Worm (Caenorhabditis elegans) whole organism, L4 larva: ENCODE data around the gene clec-219.

Experiments
- D1046.2 ChIP-seq: fragments of 200-800 bp; sonication (Bioruptor generic); IDR thresholded peaks from 2 replicates; pipeline ENCODE4 v1.3.6; 2022; ENCODE audit warnings: missing genetic modification characterization, missing compliant biosample characterization
- F10B5.3 ChIP-seq: sonication (generic microtip); optimal IDR thresholded peaks from 2 replicates; lab custom pipeline; 2016; ENCODE audit warnings: mild to moderate bottlenecking, missing genetic modification characterization, missing compliant biosample characterization
- T20F7.1 ChIP-seq: fragments of 200-800 bp; sonication (Bioruptor generic); optimal IDR thresholded peaks from 2 replicates; lab custom pipeline; 2018; ENCODE audit warnings: mild to moderate bottlenecking, missing genetic modification characterization, missing compliant biosample characterization
- Y105C5A.15 ChIP-seq: fragments of 200-800 bp; sonication (Bioruptor generic); IDR thresholded peaks from 2 replicates; pipeline ENCODE4 v1.3.6; 2022; ENCODE audit warnings: missing genetic modification characterization, missing compliant biosample characterization
- aha-1 ChIP-seq: fragments of 150-350 bp; peaks from one replicate; lab custom pipeline; 2014; ENCODE audit warnings: missing biosample characterization, missing genetic modification characterization
- ceh-20 ChIP-seq: fragments of 200-800 bp; sonication (Bioruptor generic); IDR thresholded peaks from 2 replicates; pipeline ENCODE4 v1.3.6; 2022; ENCODE audit warnings: missing genetic modification reagents, missing genetic modification characterization, missing compliant biosample characterization
- ceh-28 ChIP-seq: fragments of 150-350 bp; optimal IDR thresholded peaks from 2 replicates; lab custom pipeline; 2014; ENCODE audit warnings: missing biosample characterization, missing genetic modification reagents, missing genetic modification characterization
- ceh-62 ChIP-seq: sonication (generic microtip); optimal IDR thresholded peaks from 2 replicates; lab custom pipeline; 2017; ENCODE audit warnings: missing biosample characterization, missing genetic modification characterization
- cey-2 ChIP-seq: sonication (generic microtip); optimal IDR thresholded peaks from 3 replicates; lab custom pipeline; 2017; ENCODE audit warnings: missing genetic modification characterization, mild to moderate bottlenecking, missing compliant biosample characterization, antibody characterized with exemption, borderline replicate concordance; ENCODE audit not compliant: insufficient read depth
- daf-12 ChIP-seq: fragments of 150-350 bp; optimal IDR thresholded peaks from 2 replicates; lab custom pipeline; 2014; ENCODE audit warnings: missing biosample characterization, missing genetic modification reagents, missing genetic modification characterization
- daf-16 ChIP-seq, 3 experiments: sonication (generic microtip); optimal IDR thresholded peaks; 2 replicates each; lab custom pipeline; 2016 to 2017; ENCODE audit warnings: missing genetic modification characterization in 3 of 3, missing genetic modification reagents in 3 of 3, mild to moderate bottlenecking in 2 of 3, missing compliant biosample characterization in 2 of 3, missing biosample characterization in 1 of 3, moderate library complexity in 1 of 3
- daf-19 ChIP-seq: fragments of 200-800 bp; sonication (Bioruptor generic); conservative IDR thresholded peaks from 2 replicates; pipeline ENCODE4 v1.3.6; 2022; ENCODE audit warnings: missing genetic modification characterization, missing compliant biosample characterization
- dmd-6 ChIP-seq: fragments of 200-800 bp; sonication (Bioruptor generic); IDR thresholded peaks from 2 replicates; pipeline ENCODE4 v1.3.6; 2022; ENCODE audit warnings: missing genetic modification reagents, missing genetic modification characterization, missing compliant biosample characterization
- dmd-9 ChIP-seq: fragments of 200-800 bp; sonication (Bioruptor generic); IDR thresholded peaks from 2 replicates; pipeline ENCODE4 v1.3.6; 2022; ENCODE audit warnings: missing genetic modification reagents, missing genetic modification characterization, missing compliant biosample characterization
- dpl-1 ChIP-seq: fragments of 150-350 bp; optimal IDR thresholded peaks from 2 replicates; lab custom pipeline; 2014; ENCODE audit warnings: missing biosample characterization, missing genetic modification reagents, missing genetic modification characterization
- duxl-1 ChIP-seq: sonication (generic microtip); optimal IDR thresholded peaks from 2 replicates; lab custom pipeline; 2016; ENCODE audit warnings: mild to moderate bottlenecking, missing genetic modification characterization, moderate library complexity, missing compliant biosample characterization; ENCODE audit not compliant: poor library complexity
- dve-1 ChIP-seq: sonication (generic microtip); optimal IDR thresholded peaks from 2 replicates; lab custom pipeline; 2017; ENCODE audit warnings: antibody characterized with exemption, mild to moderate bottlenecking, missing genetic modification characterization, missing compliant biosample characterization; ENCODE audit not compliant: insufficient read depth
- egl-27 ChIP-seq: sonication (generic microtip); optimal IDR thresholded peaks from 3 replicates; lab custom pipeline; 2017; ENCODE audit warnings: missing biosample characterization, missing genetic modification reagents, missing genetic modification characterization
- egl-43 ChIP-seq: fragments of 200-800 bp; sonication (Bioruptor generic); IDR thresholded peaks from 2 replicates; pipeline ENCODE4 v1.3.6; 2022; ENCODE audit warnings: missing genetic modification reagents, missing genetic modification characterization, missing compliant biosample characterization
- fkh-10 ChIP-seq: fragments of 150-350 bp; optimal IDR thresholded peaks from 2 replicates; lab custom pipeline; 2014; ENCODE audit warnings: missing biosample characterization, missing genetic modification reagents, missing genetic modification characterization
- hlh-30 ChIP-seq: sonication (generic microtip); optimal IDR thresholded peaks from 2 replicates; lab custom pipeline; 2017; ENCODE audit warnings: antibody characterized with exemption, mild to moderate bottlenecking, missing genetic modification characterization, missing compliant biosample characterization; ENCODE audit not compliant: insufficient read depth
- lim-7 ChIP-seq: fragments of 200-800 bp; sonication (Bioruptor generic); IDR thresholded peaks from 2 replicates; pipeline ENCODE4 v1.3.6; 2022; ENCODE audit warnings: missing genetic modification characterization, missing compliant biosample characterization
- lin-1 ChIP-seq: fragments of 200-800 bp; sonication (Bioruptor generic); IDR thresholded peaks from 2 replicates; pipeline ENCODE4 v1.3.6; 2022; ENCODE audit warnings: missing genetic modification reagents, missing genetic modification characterization, missing compliant biosample characterization
- lin-29 ChIP-seq: fragments of 200-800 bp; sonication (Bioruptor generic); IDR thresholded peaks from 2 replicates; pipeline ENCODE4 v1.3.6; 2022; ENCODE audit warnings: missing genetic modification reagents, missing genetic modification characterization, missing compliant biosample characterization
- lin-38 ChIP-seq: fragments of 200-800 bp; sonication (Bioruptor generic); IDR thresholded peaks from 2 replicates; pipeline ENCODE4 v1.3.6; 2022; ENCODE audit warnings: missing genetic modification reagents, missing genetic modification characterization, missing compliant biosample characterization
- lsy-2 ChIP-seq, 2 experiments: fragments of 150-350 bp in 1 of 2; sonication (generic microtip) in 1 of 2; optimal IDR thresholded peaks; 2 replicates each; lab custom pipeline; 2014 to 2017; ENCODE audit warnings: missing biosample characterization in 2 of 2, missing genetic modification characterization in 2 of 2
- madf-9 ChIP-seq: fragments of 200-800 bp; sonication (Bioruptor generic); conservative IDR thresholded peaks from 2 replicates; pipeline ENCODE4 v1.3.6; 2022; ENCODE audit warnings: missing genetic modification reagents, missing genetic modification characterization, missing compliant biosample characterization
- nhr-25 ChIP-seq: sonication (generic microtip); optimal IDR thresholded peaks from 2 replicates; lab custom pipeline; 2017; ENCODE audit warnings: missing genetic modification characterization, mild to moderate bottlenecking, missing compliant biosample characterization, antibody characterized with exemption, moderate library complexity, borderline replicate concordance; ENCODE audit not compliant: insufficient read depth
- nhr-28 ChIP-seq: fragments of 150-350 bp; optimal IDR thresholded peaks from 2 replicates; lab custom pipeline; 2014; ENCODE audit warnings: missing biosample characterization, missing genetic modification characterization
- nhr-42 ChIP-seq: fragments of 200-800 bp; sonication (Bioruptor generic); IDR thresholded peaks from 2 replicates; pipeline ENCODE4 v1.3.6; 2022; ENCODE audit warnings: missing genetic modification characterization, missing compliant biosample characterization
- nhr-48 ChIP-seq: sonication (generic microtip); optimal IDR thresholded peaks from 2 replicates; lab custom pipeline; 2016; ENCODE audit warnings: mild to moderate bottlenecking, missing genetic modification characterization, missing compliant biosample characterization
- nhr-6 ChIP-seq: fragments of 150-350 bp; optimal IDR thresholded peaks from 2 replicates; lab custom pipeline; 2014; ENCODE audit warnings: missing biosample characterization, missing genetic modification characterization
- nhr-77 ChIP-seq: fragments of 150-350 bp; optimal IDR thresholded peaks from 2 replicates; lab custom pipeline; 2014; ENCODE audit warnings: missing biosample characterization, missing genetic modification characterization
- pha-4 ChIP-seq, 2 experiments: fragments of 150-350 bp in 1 of 2; fragments of 200-800 bp in 1 of 2; sonication (Bioruptor generic) in 1 of 2; IDR thresholded peaks in 1 of 2; optimal IDR thresholded peaks in 1 of 2; 2 replicates each; pipeline versions ENCODE4 v1.3.6 to Lab custom; 2014 to 2022; ENCODE audit warnings: missing genetic modification characterization in 2 of 2, missing genetic modification reagents in 2 of 2, missing biosample characterization in 1 of 2, missing compliant biosample characterization in 1 of 2
- pqm-1 ChIP-seq: sonication (generic microtip); optimal IDR thresholded peaks from 2 replicates; lab custom pipeline; 2017; ENCODE audit warnings: missing biosample characterization, missing genetic modification characterization
- rbr-2 ChIP-seq: sonication (generic microtip); optimal IDR thresholded peaks from 2 replicates; lab custom pipeline; 2016; ENCODE audit warnings: missing genotype, missing genetic modification characterization, missing compliant biosample characterization
- saeg-2 ChIP-seq: fragments of 200-800 bp; sonication (Bioruptor generic); IDR thresholded peaks from 2 replicates; pipeline ENCODE4 v1.3.6; 2022; ENCODE audit warnings: missing genetic modification reagents, missing genetic modification characterization, missing compliant biosample characterization
- skn-1 ChIP-seq: fragments of 150-350 bp; optimal IDR thresholded peaks from 2 replicates; lab custom pipeline; 2014; ENCODE audit warnings: missing biosample characterization, missing genetic modification characterization
- snpc-4 ChIP-seq: fragments of 150-350 bp; optimal IDR thresholded peaks from 2 replicates; lab custom pipeline; 2014; ENCODE audit warnings: missing biosample characterization, missing genetic modification characterization
- tra-1 ChIP-seq: fragments of 200-800 bp; sonication (Bioruptor generic); IDR thresholded peaks from 2 replicates; pipeline ENCODE4 v1.3.6; 2022; ENCODE audit warnings: missing genetic modification reagents, missing genetic modification characterization, missing compliant biosample characterization
- unc-130 ChIP-seq: sonication (generic microtip); optimal IDR thresholded peaks from 2 replicates; lab custom pipeline; 2016; ENCODE audit warnings: missing genetic modification reagents, missing genetic modification characterization, missing compliant biosample characterization
- unc-39 ChIP-seq: sonication (generic microtip); optimal IDR thresholded peaks from 2 replicates; lab custom pipeline; 2017; ENCODE audit warnings: missing biosample characterization, missing genetic modification characterization
- unc-62 ChIP-seq, 3 experiments: fragments of 150-350 bp in 1 of 3; sonication (generic microtip); optimal IDR thresholded peaks in 2 of 3; peaks in 1 of 3; 1 replicate in 1 of 3; 2 replicates in 2 of 3; lab custom pipeline; 2014 to 2017; ENCODE audit warnings: missing biosample characterization in 3 of 3, missing genetic modification characterization in 3 of 3, missing genetic modification reagents in 3 of 3, missing genotype in 1 of 3
- vab-7 ChIP-seq: fragments of 200-800 bp; sonication (Bioruptor generic); IDR thresholded peaks from 2 replicates; pipeline ENCODE4 v1.3.6; 2022; ENCODE audit warnings: missing genetic modification reagents, missing genetic modification characterization, missing compliant biosample characterization
- zip-11 ChIP-seq: fragments of 200-800 bp; sonication (Bioruptor generic); IDR thresholded peaks from 2 replicates; pipeline ENCODE4 v1.3.6; 2022; ENCODE audit warnings: missing genetic modification characterization, missing compliant biosample characterization
- ztf-7 ChIP-seq: fragments of 150-350 bp; optimal IDR thresholded peaks from 2 replicates; lab custom pipeline; 2014; ENCODE audit warnings: missing biosample characterization, missing genetic modification characterization

Gene clec-219

ce11 chrV:8358702-8359101, 40.5 kb downstream of the clec-219 start:
- TF ChIP-seq aha-1 = peak; percentile 79
- no peak for TF ChIP-seq vab-7 (GFP tag; lab: Robert Waterston, UW)

- TF ChIP-seq vab-7 (GFP tag; lab: Robert Waterston, UW) = no peak
- TF ChIP-seq ztf-7 (tag; lab: Kevin White, UChicago) = peak; percentile 59
- no peak; the same call in 1 of the 2 replicates for TF ChIP-seq dmd-6 (GFP tag; lab: Robert Waterston, UW)
- peak; percentile 89 for TF ChIP-seq dve-1
- no peak for TF ChIP-seq egl-27 (tag; lab: Kevin White, UChicago)
- no peak for TF ChIP-seq lim-7 (GFP tag; lab: Robert Waterston, UW)
- no peak for TF ChIP-seq duxl-1 (tag; lab: Kevin White, UChicago)
- TF ChIP-seq rbr-2 (tag; lab: Kevin White, UChicago) = peak; percentile 26
- no peak for TF ChIP-seq lin-1 (GFP tag; lab: Robert Waterston, UW)
- peak in 1 of 2 experiments; percentile 87 for TF ChIP-seq lsy-2 (tag; optimal IDR thresholded peaks at IDR 0.05; lab: Kevin White, UChicago)
- TF ChIP-seq lin-29 = no peak
- TF ChIP-seq skn-1 (tag; lab: Kevin White, UChicago) = no peak
- no peak for TF ChIP-seq egl-43 (GFP tag; lab: Robert Waterston, UW)
- TF ChIP-seq daf-16 (GFP tag; optimal IDR thresholded peaks at IDR 0.05; lab: Kevin White, UChicago) = no peak
- TF ChIP-seq daf-16 (tag; optimal IDR thresholded peaks at IDR 0.05; lab: Kevin White, UChicago) = peak; percentile 71
- no peak for TF ChIP-seq saeg-2 (GFP tag; lab: Robert Waterston, UW)
- TF ChIP-seq lin-38 (GFP tag; lab: Robert Waterston, UW) = no peak; the same call in 1 of the 2 replicates
- no peak for TF ChIP-seq daf-12 (tag; lab: Kevin White, UChicago)
- peak; percentile 72 for TF ChIP-seq T20F7.1
- TF ChIP-seq D1046.2 (GFP tag; lab: Robert Waterston, UW) = no peak
- TF ChIP-seq daf-19 = no peak
- TF ChIP-seq ceh-20 (GFP tag; lab: Robert Waterston, UW) = no peak
- no peak for TF ChIP-seq unc-130
- TF ChIP-seq fkh-10 (GFP tag; lab: Kevin White, UChicago) = no peak
- TF ChIP-seq madf-9 (GFP tag; lab: Robert Waterston, UW) = no peak
- TF ChIP-seq nhr-77 = peak; percentile 71
- peak; percentile 31 for TF ChIP-seq snpc-4 (tag; lab: Kevin White, UChicago)
- no peak for TF ChIP-seq dmd-9 (GFP tag; lab: Robert Waterston, UW)
- peak; percentile 69 for TF ChIP-seq nhr-28 (tag; lab: Kevin White, UChicago)
- peak; percentile 36 for TF ChIP-seq hlh-30 (tag; lab: Kevin White, UChicago)
- no peak for TF ChIP-seq nhr-25 (tag; lab: Kevin White, UChicago)
- TF ChIP-seq dpl-1 (GFP tag; lab: Kevin White, UChicago) = peak; percentile 80
- TF ChIP-seq unc-62 (GFP tag; optimal IDR thresholded peaks at IDR 0.05 in 1 of 2; lab: Kevin White, UChicago) = no peak
- TF ChIP-seq unc-62 (tag; optimal IDR thresholded peaks at IDR 0.05; lab: Kevin White, UChicago) = no peak
- no peak for TF ChIP-seq pha-4 (GFP tag; IDR thresholded peaks at IDR 0.05; lab: Robert Waterston, UW)
- peak; percentile 57 for TF ChIP-seq pha-4 (tag; optimal IDR thresholded peaks at IDR 0.05; lab: Kevin White, UChicago)
- TF ChIP-seq nhr-48 = peak; percentile 33
- no peak for TF ChIP-seq Y105C5A.15 (GFP tag; lab: Robert Waterston, UW)
- no peak for TF ChIP-seq zip-11 (GFP tag; lab: Robert Waterston, UW)
- TF ChIP-seq F10B5.3 (tag; lab: Kevin White, UChicago) = no peak
- TF ChIP-seq nhr-42 (GFP tag; lab: Robert Waterston, UW) = no peak
- TF ChIP-seq pqm-1 = peak; percentile 71
- TF ChIP-seq ceh-62 (tag; lab: Kevin White, UChicago) = no peak
- TF ChIP-seq unc-39 = no peak
- TF ChIP-seq ceh-28 = no peak
- peak; percentile 36 for TF ChIP-seq nhr-6 (tag; lab: Kevin White, UChicago)
- no peak for TF ChIP-seq cey-2 (tag; lab: Kevin White, UChicago)
- no peak for TF ChIP-seq tra-1 (GFP tag; lab: Robert Waterston, UW)
These were observed 40.9 kb downstream of the clec-219 start, which contains the start of gene mpdu-1 for ce11 chrV:8359113-8359564. TSS of gene mpdu-1 (minus strand) at chrV:8359163.
